Fruit fly (Drosophila melanogaster) ovary, adult (tissue): ENCODE measurements around the gene CG3793.
"Not testable (repeated sequence)": the region's sequence is repeated elsewhere in the genome, so short reads cannot be mapped to it uniquely, and the experiment has no call there.

Experiments used
- CG17801 ChIP-seq: fragments of 200-800 bp; optimal IDR thresholded peaks from 2 replicates; lab custom pipeline; 2019; ENCODE audit warnings: missing biosample characterization, mild to moderate bottlenecking, missing genetic modification characterization, moderate library complexity; ENCODE audit not compliant: partially characterized antibody

The CG3793 gene

dm6 chr2L:15764029-15764428 lies at the start of gene CG3793:
Gene CG3793 (plus strand): TSS chr2L:15764220.
- no peak for TF ChIP-seq CG17801 (GFP tag; lab: Kevin White, UChicago)

- not testable (repeated sequence) for TF ChIP-seq CG17801 (GFP tag; lab: Kevin White, UChicago)
These were observed 45.8 kb upstream of the CG3793 start, which contains the start of gene stol for dm6 chr2L:15718172-15718571. Gene stol (minus strand): TSS chr2L:15718272.

dm6 chr2L:15731687-15732086 lies 32.3 kb upstream of the CG3793 start:
- TF ChIP-seq CG17801 (GFP tag; lab: Kevin White, UChicago): no peak

dm6 chr2L:15735918-15736317 lies 28.1 kb upstream of the CG3793 start:
- no peak for TF ChIP-seq CG17801 (GFP tag; lab: Kevin White, UChicago)

- no peak for TF ChIP-seq CG17801 (GFP tag; lab: Kevin White, UChicago)
These were observed 23.1 kb upstream of the CG3793 start for dm6 chr2L:15740918-15741317.

dm6 chr2L:15741418-15741817 lies 22.6 kb upstream of the CG3793 start:
- no peak for TF ChIP-seq CG17801 (GFP tag; lab: Kevin White, UChicago)

- no peak for TF ChIP-seq CG17801 (GFP tag; lab: Kevin White, UChicago)
These were observed 21.0 kb upstream of the CG3793 start for dm6 chr2L:15742976-15743375.

- TF ChIP-seq CG17801 (GFP tag; lab: Kevin White, UChicago): no peak
These were observed 20.4 kb upstream of the CG3793 start for dm6 chr2L:15743578-15743977.

- peak; percentile 52 for TF ChIP-seq CG17801 (GFP tag; lab: Kevin White, UChicago)
These were observed 18.8 kb upstream of the CG3793 start for dm6 chr2L:15745036-15745854.

- TF ChIP-seq CG17801 (GFP tag; lab: Kevin White, UChicago): no peak
These were observed 18.0 kb upstream of the CG3793 start for dm6 chr2L:15745989-15746388.

- peak; percentile 84 for TF ChIP-seq CG17801 (GFP tag; lab: Kevin White, UChicago)
These were observed 17.2 kb upstream of the CG3793 start for dm6 chr2L:15746600-15747393.

dm6 chr2L:15747394-15748260 lies 16.4 kb upstream of the CG3793 start, which contains the start of gene CycE:
Gene CycE (minus strand): TSS chr2L:15748150.
- no peak for TF ChIP-seq CG17801 (GFP tag; lab: Kevin White, UChicago)

dm6 chr2L:15748261-15748553 lies 15.8 kb upstream of the CG3793 start:
- no peak for TF ChIP-seq CG17801 (GFP tag; lab: Kevin White, UChicago)

dm6 chr2L:15749313-15749712 lies 14.7 kb upstream of the CG3793 start:
- peak; percentile 50 for TF ChIP-seq CG17801 (GFP tag; lab: Kevin White, UChicago)
